Fruit fly (Drosophila melanogaster) whole organism, larva: ENCODE results near the gene Spn28Dc.

ENCODE experiments used
- noc ChIP-seq: fragments of 200-800 bp; sonication (Bioruptor generic); optimal IDR thresholded peaks from 3 replicates; lab custom pipeline; 2019; ENCODE audit warnings: missing biosample characterization, mild to moderate bottlenecking, missing genetic modification characterization, moderate library complexity

Spn28Dc gene

DNA sequence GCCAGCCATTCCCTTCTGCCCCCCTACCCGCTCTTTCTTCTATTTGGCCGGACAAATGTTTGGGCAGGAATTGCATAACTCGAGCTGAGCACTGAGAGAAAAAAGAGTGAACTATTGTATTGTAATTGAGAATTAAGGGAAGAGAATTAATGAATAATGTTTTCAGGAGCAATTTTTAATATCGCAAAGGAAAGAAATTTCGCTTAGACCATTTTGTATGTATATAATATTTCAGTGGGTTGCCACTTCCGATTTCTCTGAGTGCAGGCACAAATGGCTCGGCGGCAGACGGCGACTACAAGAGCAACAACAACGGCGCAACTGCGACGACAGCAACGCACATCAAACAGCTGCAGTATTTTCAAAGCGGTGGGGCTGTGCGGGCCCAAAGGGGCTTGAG, 42.4 kb downstream of the Spn28Dc start:
- peak; percentile 45 for TF ChIP-seq noc (tag; lab: Kevin White, UChicago)

DNA sequence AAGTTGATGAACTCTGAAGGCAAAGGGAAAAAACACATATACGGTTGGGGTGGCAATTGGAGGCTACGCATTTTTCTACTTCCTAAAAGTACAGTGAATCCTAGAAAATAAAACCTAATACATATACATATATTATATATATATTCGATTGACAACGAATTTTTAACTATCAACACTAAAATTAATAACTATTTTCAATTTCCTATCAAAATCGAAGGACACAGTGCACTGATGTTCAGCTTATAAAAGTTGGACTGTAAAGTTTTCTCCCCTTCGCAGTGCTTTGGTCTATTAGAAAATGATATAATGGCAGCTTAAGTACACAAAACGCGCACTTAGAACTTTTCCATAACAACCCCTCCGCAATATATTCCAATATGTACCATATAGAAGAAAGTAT, 44.1 kb downstream of the Spn28Dc start:
- no peak for TF ChIP-seq noc (tag; lab: Kevin White, UChicago)

dm6 chr2L:7962237-7962636, 44.8 kb downstream of the Spn28Dc start:
- TF ChIP-seq noc (tag; lab: Kevin White, UChicago), result no peak

DNA sequence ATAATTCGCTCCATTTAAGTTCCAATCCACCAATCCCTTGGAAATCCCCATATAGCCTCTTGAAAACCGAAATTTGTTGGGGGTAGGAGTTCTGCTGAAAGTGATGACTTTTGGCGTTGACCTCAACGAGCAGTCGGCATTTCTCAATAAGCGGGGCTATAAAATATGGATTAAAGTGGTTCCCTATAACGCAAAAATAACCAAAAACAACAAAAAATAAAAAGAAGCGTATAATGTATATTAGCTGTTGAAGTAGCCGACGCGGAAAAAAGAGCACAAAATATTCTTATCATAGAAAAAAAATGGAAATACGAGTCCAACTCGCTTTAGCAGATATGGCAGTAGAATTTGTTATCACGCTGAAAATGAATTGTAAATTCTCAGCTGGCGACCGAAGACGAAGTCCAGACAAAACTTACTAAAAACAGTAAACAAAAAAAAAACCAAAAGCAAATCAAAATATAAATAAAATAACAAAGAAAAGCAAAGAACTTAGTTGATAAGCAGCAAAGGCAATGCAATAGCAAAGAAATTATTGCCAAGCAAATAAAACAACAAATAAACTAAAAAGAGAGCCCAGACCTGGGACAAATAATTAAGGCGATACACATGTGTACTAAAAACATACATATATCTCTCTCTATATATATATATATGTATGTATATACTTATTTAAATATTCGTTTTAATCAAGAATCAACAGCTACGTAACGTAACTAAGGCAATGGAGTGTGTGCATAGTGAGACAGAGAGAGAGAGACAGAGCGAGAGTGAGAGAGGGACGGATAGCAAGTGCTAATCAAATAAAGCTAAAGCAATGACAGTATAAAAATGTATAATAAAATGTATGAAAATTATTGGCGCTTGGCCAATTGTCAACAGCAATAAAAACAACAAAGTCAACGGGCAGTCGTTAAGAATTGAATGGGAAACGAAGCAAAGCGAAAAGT, 46.2 kb downstream of the Spn28Dc start:
- TF ChIP-seq noc (tag; lab: Kevin White, UChicago), result peak; percentile 74

dm6 chr2L:7957068-7957868, 49.7 kb downstream of the Spn28Dc start:
- peak; percentile 44 for TF ChIP-seq noc (tag; lab: Kevin White, UChicago)

DNA sequence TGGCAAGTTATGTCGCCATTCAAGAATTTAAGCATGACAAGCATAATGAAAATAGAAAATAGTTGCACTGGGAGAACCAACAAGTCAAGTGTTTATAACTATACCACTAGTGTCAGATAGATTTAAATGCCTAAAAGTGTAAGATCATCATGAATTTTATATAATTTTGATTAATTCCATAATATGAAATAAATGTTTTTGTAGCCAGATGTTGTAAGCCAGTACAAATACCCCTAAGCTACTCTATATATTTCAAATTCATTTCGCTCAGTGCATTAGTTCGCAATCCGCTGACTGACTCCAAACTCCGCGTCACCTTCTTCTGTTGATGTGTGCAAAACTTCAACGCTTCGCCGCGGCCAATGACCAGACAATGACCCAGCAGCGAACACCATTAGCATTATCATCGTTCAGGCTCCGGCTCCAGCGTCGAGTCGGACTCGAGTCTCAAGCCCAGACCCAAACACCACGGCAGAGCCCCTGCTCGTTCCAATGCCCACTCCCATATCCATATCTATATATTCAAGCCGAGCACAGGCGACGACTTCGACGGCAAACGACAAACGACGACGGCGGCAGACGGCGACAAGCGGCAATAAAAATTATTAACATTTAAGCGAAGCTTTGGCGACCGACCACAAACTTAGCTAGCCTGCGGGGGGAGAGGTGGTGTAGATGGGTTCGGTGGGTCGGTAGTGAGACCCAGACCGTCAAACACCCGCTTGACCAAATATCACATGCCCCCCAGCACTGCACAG, 50.5 kb downstream of the Spn28Dc start:
- no peak for TF ChIP-seq noc (tag; lab: Kevin White, UChicago)

dm6 chr2L:7954588-7954987, 52.4 kb downstream of the Spn28Dc start:
- peak; percentile 50 for TF ChIP-seq noc (tag; lab: Kevin White, UChicago)
